Worm (Caenorhabditis elegans) whole organism, L3 larva: Measurements from ENCODE around the gene C17A2.7.

Source experiments
- R02D3.7 ChIP-seq: fragments of 150-350 bp; optimal IDR thresholded peaks from 2 replicates; lab custom pipeline; 2014; ENCODE audit warnings: missing biosample characterization, missing genetic modification characterization
- ZK546.5 ChIP-seq: sonication (generic microtip); optimal IDR thresholded peaks from 2 replicates; lab custom pipeline; 2017; ENCODE audit warnings: missing biosample characterization, missing genetic modification characterization
- aly-2 ChIP-seq: fragments of 150-350 bp; optimal IDR thresholded peaks from 2 replicates; lab custom pipeline; 2014; ENCODE audit warnings: missing biosample characterization, missing genetic modification characterization
- ama-1 ChIP-seq: fragments of 150-350 bp; optimal IDR thresholded peaks from 2 replicates; lab custom pipeline; 2018
- ceh-16 ChIP-seq: sonication (generic microtip); optimal IDR thresholded peaks from 2 replicates; lab custom pipeline; 2017; ENCODE audit warnings: missing biosample characterization, missing genetic modification characterization
- ceh-82 ChIP-seq: fragments of 150-350 bp; optimal IDR thresholded peaks from 2 replicates; lab custom pipeline; 2014; ENCODE audit warnings: missing biosample characterization, missing genetic modification characterization
- ceh-9 ChIP-seq: sonication (generic microtip); optimal IDR thresholded peaks from 2 replicates; lab custom pipeline; 2018; ENCODE audit warnings: missing biosample characterization, missing genetic modification characterization
- daf-12 ChIP-seq: fragments of 150-350 bp; optimal IDR thresholded peaks from 2 replicates; lab custom pipeline; 2014; ENCODE audit warnings: missing biosample characterization, missing genetic modification reagents, missing genetic modification characterization
- egl-27 ChIP-seq: sonication (generic microtip); optimal IDR thresholded peaks from 4 replicates; lab custom pipeline; 2017; ENCODE audit warnings: missing biosample characterization, missing genetic modification reagents, missing genetic modification characterization
- egl-5 ChIP-seq: fragments of 150-350 bp; optimal IDR thresholded peaks from 2 replicates; lab custom pipeline; 2017; ENCODE audit warnings: missing biosample characterization, missing genetic modification reagents, missing genetic modification characterization, inconsistent platforms
- elt-1 ChIP-seq: fragments of 150-350 bp; optimal IDR thresholded peaks from 2 replicates; lab custom pipeline; 2014; ENCODE audit warnings: missing biosample characterization, missing genetic modification characterization
- elt-2 ChIP-seq: sonication (generic microtip); optimal IDR thresholded peaks from 2 replicates; lab custom pipeline; 2016; ENCODE audit warnings: missing genetic modification reagents, mild to moderate bottlenecking, missing genetic modification characterization, missing compliant biosample characterization
- elt-3 ChIP-seq, 3 experiments: fragments of 150-350 bp in 1 of 3; sonication (generic microtip) in 2 of 3; optimal IDR thresholded peaks; 2 replicates in 2 of 3; 4 replicates in 1 of 3; lab custom pipeline; 2014 to 2017; ENCODE audit warnings: missing biosample characterization in 3 of 3, missing genetic modification characterization in 3 of 3
- eor-1 ChIP-seq, 2 experiments: fragments of 150-350 bp; optimal IDR thresholded peaks; 2 replicates each; lab custom pipeline; 2014 to 2018; ENCODE audit warnings: missing biosample characterization in 2 of 2, missing genetic modification characterization in 2 of 2
- fkh-10 ChIP-seq: sonication (generic microtip); optimal IDR thresholded peaks from 2 replicates; lab custom pipeline; 2017; ENCODE audit warnings: missing biosample characterization, missing genetic modification reagents, missing genetic modification characterization
- fkh-2 ChIP-seq: fragments of 150-350 bp; optimal IDR thresholded peaks from 2 replicates; lab custom pipeline; 2014; ENCODE audit warnings: missing biosample characterization, missing genetic modification reagents, missing genetic modification characterization
- fos-1 ChIP-seq: fragments of 150-350 bp; optimal IDR thresholded peaks from 2 replicates; lab custom pipeline; 2014; ENCODE audit warnings: missing biosample characterization, missing genetic modification characterization
- jun-1 ChIP-seq: fragments of 150-350 bp; optimal IDR thresholded peaks from 2 replicates; lab custom pipeline; 2014; ENCODE audit warnings: missing biosample characterization, missing genetic modification reagents, missing genetic modification characterization
- lin-15B ChIP-seq: fragments of 150-350 bp; optimal IDR thresholded peaks from 2 replicates; lab custom pipeline; 2014; ENCODE audit warnings: missing biosample characterization, missing genetic modification characterization
- lin-39 ChIP-seq: fragments of 150-350 bp; optimal IDR thresholded peaks from 2 replicates; lab custom pipeline; 2018; ENCODE audit warnings: missing biosample characterization, missing genetic modification reagents, missing genetic modification characterization
- lsy-12 ChIP-seq: sonication (generic microtip); optimal IDR thresholded peaks from 2 replicates; lab custom pipeline; 2016; ENCODE audit warnings: mild to moderate bottlenecking, missing genetic modification characterization, missing compliant biosample characterization
- mdl-1 ChIP-seq: fragments of 150-350 bp; optimal IDR thresholded peaks from 2 replicates; lab custom pipeline; 2014; ENCODE audit warnings: missing biosample characterization, missing genetic modification characterization
- mml-1 ChIP-seq: fragments of 150-350 bp; sonication (generic microtip); optimal IDR thresholded peaks from 3 replicates; lab custom pipeline; 2014; ENCODE audit warnings: missing biosample characterization, missing genetic modification characterization
- nfya-1 ChIP-seq: sonication (generic microtip); optimal IDR thresholded peaks from 2 replicates; lab custom pipeline; 2017; ENCODE audit warnings: missing genetic modification characterization, mild to moderate bottlenecking, missing compliant biosample characterization, antibody characterized with exemption, moderate library complexity; ENCODE audit not compliant: insufficient read depth
- nhr-11 ChIP-seq: fragments of 150-350 bp; optimal IDR thresholded peaks from 2 replicates; lab custom pipeline; 2014; ENCODE audit warnings: missing biosample characterization, missing genetic modification characterization
- nhr-12 ChIP-seq: fragments of 150-350 bp; optimal IDR thresholded peaks from 2 replicates; lab custom pipeline; 2014; ENCODE audit warnings: missing biosample characterization, missing genetic modification characterization
- nhr-23 ChIP-seq: fragments of 150-350 bp; optimal IDR thresholded peaks from 2 replicates; lab custom pipeline; 2014; ENCODE audit warnings: missing biosample characterization, missing genetic modification reagents, missing genetic modification characterization
- nhr-237 ChIP-seq: fragments of 150-350 bp; optimal IDR thresholded peaks from 2 replicates; lab custom pipeline; 2014; ENCODE audit warnings: missing biosample characterization, missing genetic modification characterization
- nhr-28 ChIP-seq: fragments of 150-350 bp; optimal IDR thresholded peaks from 2 replicates; lab custom pipeline; 2014; ENCODE audit warnings: missing biosample characterization, missing genetic modification characterization
- nhr-43 ChIP-seq: sonication (generic microtip); optimal IDR thresholded peaks from 2 replicates; lab custom pipeline; 2016; ENCODE audit warnings: mild to moderate bottlenecking, missing genetic modification characterization, missing compliant biosample characterization; ENCODE audit not compliant: poor library complexity, severe bottlenecking
- nhr-76 ChIP-seq: fragments of 150-350 bp; sonication (generic microtip); optimal IDR thresholded peaks from 5 replicates; lab custom pipeline; 2014; ENCODE audit warnings: missing biosample characterization, missing genetic modification characterization
- nhr-77 ChIP-seq: fragments of 150-350 bp; optimal IDR thresholded peaks from 2 replicates; lab custom pipeline; 2014; ENCODE audit warnings: missing biosample characterization, missing genetic modification characterization
- pha-4 ChIP-seq: fragments of 150-350 bp; optimal IDR thresholded peaks from 2 replicates; lab custom pipeline; 2014; ENCODE audit warnings: missing biosample characterization, missing genetic modification reagents, missing genetic modification characterization
- pqm-1 ChIP-seq: fragments of 150-350 bp; optimal IDR thresholded peaks from 2 replicates; lab custom pipeline; 2017; ENCODE audit warnings: missing biosample characterization, missing genetic modification characterization, inconsistent platforms
- sea-2 ChIP-seq: fragments of 150-350 bp; sonication (generic microtip); optimal IDR thresholded peaks from 4 replicates; lab custom pipeline; 2014; ENCODE audit warnings: missing biosample characterization, missing genetic modification reagents, missing genetic modification characterization
- snpc-4 ChIP-seq: fragments of 150-350 bp; optimal IDR thresholded peaks from 2 replicates; lab custom pipeline; 2014; ENCODE audit warnings: missing biosample characterization, missing genetic modification characterization
- tbx-2 ChIP-seq: sonication (generic microtip); optimal IDR thresholded peaks from 2 replicates; lab custom pipeline; 2016; ENCODE audit warnings: mild to moderate bottlenecking, missing genetic modification characterization, missing compliant biosample characterization
- zag-1 ChIP-seq: fragments of 150-350 bp; optimal IDR thresholded peaks from 2 replicates; lab custom pipeline; 2014; ENCODE audit warnings: missing biosample characterization, missing genetic modification characterization
- ztf-11 ChIP-seq: fragments of 150-350 bp; optimal IDR thresholded peaks from 2 replicates; lab custom pipeline; 2014; ENCODE audit warnings: missing biosample characterization, missing genetic modification characterization
- ztf-4 ChIP-seq: fragments of 150-350 bp; optimal IDR thresholded peaks from 2 replicates; lab custom pipeline; 2014; ENCODE audit warnings: missing biosample characterization, missing genetic modification characterization

Gene C17A2.7

DNA sequence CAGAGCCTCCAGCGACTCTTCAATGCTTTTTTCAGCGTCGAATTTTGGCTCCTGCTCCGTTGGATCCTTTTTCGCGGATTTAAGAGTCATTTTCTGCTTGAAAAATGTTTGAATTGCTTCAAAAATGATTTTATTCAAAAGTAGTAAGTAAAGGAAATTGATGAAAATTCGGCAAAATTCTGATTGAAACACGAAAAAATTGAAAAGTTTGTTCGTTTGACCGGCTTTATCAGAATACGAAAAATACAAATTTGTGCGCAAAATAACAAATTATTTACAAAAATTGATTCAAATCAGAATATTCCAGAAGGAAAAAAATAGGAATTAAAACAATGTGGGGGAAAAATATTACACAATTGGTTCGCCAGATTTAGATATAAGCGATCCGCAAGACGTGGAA, 36.2 kb downstream of the C17A2.7 start, which contains the start of gene F54D10.4:
F54D10.4 (minus strand) TSS at position 101 of the 400 bp plus-strand sequence.
- TF ChIP-seq fkh-10, result no peak
- TF ChIP-seq egl-27 (tag; lab: Kevin White, UChicago), result no peak
- TF ChIP-seq nhr-28 (tag; lab: Kevin White, UChicago), result no peak
- TF ChIP-seq eor-1 (tag; optimal IDR thresholded peaks at IDR 0.05; lab: Kevin White, UChicago), result no peak
- no peak for TF ChIP-seq daf-12
- no peak for TF ChIP-seq fos-1 (tag; lab: Kevin White, UChicago)
- no peak for TF ChIP-seq lsy-12
- TF ChIP-seq ztf-11, result no peak
- TF ChIP-seq R02D3.7 (tag; lab: Kevin White, UChicago), result no peak
- no peak for TF ChIP-seq nhr-11 (tag; lab: Kevin White, UChicago)
- TF ChIP-seq nhr-77 (tag; lab: Kevin White, UChicago), result no peak
- no peak for TF ChIP-seq sea-2 (GFP tag; lab: Kevin White, UChicago)
- no peak for TF ChIP-seq mml-1 (tag; lab: Kevin White, UChicago)
- TF ChIP-seq nhr-43 (tag; lab: Kevin White, UChicago), result no peak

DNA sequence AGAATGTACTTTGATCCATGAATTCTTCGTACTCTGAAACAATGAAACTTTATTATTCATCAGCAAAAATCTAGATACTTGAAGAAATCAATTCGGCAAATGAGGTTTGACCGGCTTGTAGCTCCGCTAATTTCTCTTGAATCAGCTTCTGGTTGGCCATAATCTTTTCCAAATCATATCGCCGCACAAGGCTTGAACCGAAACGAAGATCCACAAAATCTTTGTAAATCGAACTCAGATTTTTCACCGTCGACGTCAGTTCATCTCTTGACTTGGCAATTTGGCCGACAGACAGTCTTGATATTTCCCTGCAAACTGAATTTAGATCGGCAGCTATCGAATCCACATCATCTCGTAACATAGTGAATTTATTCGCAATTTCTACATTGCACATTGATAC, 37.7 kb downstream of the C17A2.7 start:
- TF ChIP-seq ama-1 (lab: Kevin White, UChicago), result no peak
- no peak for TF ChIP-seq aly-2
- TF ChIP-seq lsy-12, result no peak
- TF ChIP-seq eor-1 (tag; optimal IDR thresholded peaks at IDR 0.05; lab: Kevin White, UChicago), result no peak
- TF ChIP-seq ZK546.5 (tag; lab: Kevin White, UChicago), result no peak
- TF ChIP-seq fkh-10, result no peak
- no peak for TF ChIP-seq nfya-1 (tag; lab: Kevin White, UChicago)
- no peak for TF ChIP-seq elt-3 (tag; optimal IDR thresholded peaks at IDR 0.05; lab: Kevin White, UChicago)
- no peak for TF ChIP-seq pha-4
- TF ChIP-seq zag-1 (tag; lab: Kevin White, UChicago), result no peak
- no peak for TF ChIP-seq tbx-2 (tag; lab: Kevin White, UChicago)
- no peak for TF ChIP-seq fos-1 (tag; lab: Kevin White, UChicago)
- TF ChIP-seq nhr-237 (tag; lab: Kevin White, UChicago), result no peak
- TF ChIP-seq fkh-2 (tag; lab: Kevin White, UChicago), result no peak
- no peak for TF ChIP-seq snpc-4 (tag; lab: Kevin White, UChicago)
- no peak for TF ChIP-seq nhr-28 (tag; lab: Kevin White, UChicago)
- TF ChIP-seq nhr-76 (tag; lab: Kevin White, UChicago), result no peak
- no peak for TF ChIP-seq R02D3.7 (tag; lab: Kevin White, UChicago)

DNA sequence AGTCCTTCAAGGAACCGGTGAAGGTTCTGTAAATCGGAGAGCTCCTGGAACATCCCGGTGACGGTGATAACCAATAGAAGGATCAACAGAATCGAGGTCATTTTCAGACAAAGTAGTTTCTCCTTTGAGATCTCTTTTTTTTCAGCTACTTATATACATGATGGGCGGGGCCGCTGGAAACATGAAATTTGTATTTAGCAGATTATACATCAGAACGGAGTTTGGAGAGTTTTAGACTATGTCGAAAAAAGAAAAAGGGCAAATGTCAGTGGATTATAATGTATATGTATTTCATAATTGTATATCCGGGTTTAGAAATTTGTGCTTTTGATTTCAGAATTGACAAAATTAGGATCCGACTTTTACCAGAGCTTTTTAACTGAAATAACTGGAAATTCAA, 40.0 kb downstream of the C17A2.7 start, which contains the start of gene ins-32:
ins-32 (minus strand) TSS at position 101 of the 400 bp plus-strand sequence.
- TF ChIP-seq mml-1 (tag; lab: Kevin White, UChicago), result no peak
- no peak for TF ChIP-seq snpc-4 (tag; lab: Kevin White, UChicago)
- TF ChIP-seq lin-39 (tag; lab: Kevin White, UChicago), result no peak
- no peak for TF ChIP-seq pqm-1 (tag; lab: Kevin White, UChicago)
- TF ChIP-seq lin-15B (tag; lab: Kevin White, UChicago), result no peak
- no peak for TF ChIP-seq egl-5 (tag; lab: Kevin White, UChicago)
- TF ChIP-seq ztf-4, result no peak
- no peak for TF ChIP-seq fos-1 (tag; lab: Kevin White, UChicago)
- TF ChIP-seq daf-12, result no peak
- no peak for TF ChIP-seq egl-27 (tag; lab: Kevin White, UChicago)
- TF ChIP-seq nhr-12, result no peak
- TF ChIP-seq ceh-9 (tag; lab: Kevin White, UChicago), result no peak

DNA sequence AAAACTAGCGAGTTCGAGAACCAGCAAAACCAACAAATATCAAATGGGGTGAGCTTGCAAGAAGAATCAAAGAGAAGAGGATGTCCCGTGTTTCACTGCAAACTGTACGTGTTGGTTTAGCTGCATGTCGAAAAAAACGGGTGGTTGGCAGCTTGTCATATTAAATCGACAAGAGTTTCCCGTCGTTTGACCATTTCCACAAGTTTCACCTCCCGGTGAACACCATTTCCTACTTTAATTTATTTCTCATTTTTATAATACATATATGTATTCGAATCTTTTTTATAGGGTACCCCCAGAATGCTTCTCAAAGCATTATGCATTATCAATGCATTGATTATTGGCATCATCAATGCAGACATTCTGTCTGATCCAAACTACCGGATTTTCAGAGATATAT, 47.9 kb downstream of the C17A2.7 start, which contains the start of gene Y8A9A.2:
Y8A9A.2 (plus strand) TSS at position 301 of the 400 bp plus-strand sequence.
- TF ChIP-seq aly-2 (no peak), eor-1 (tag; optimal IDR thresholded peaks at IDR 0.05; lab: Kevin White, UChicago) (no peak), ceh-82 (no peak), nhr-12 (no peak), elt-1 (tag; lab: Kevin White, UChicago) (no peak), mdl-1 (tag; lab: Kevin White, UChicago) (no peak), egl-27 (tag; lab: Kevin White, UChicago) (no peak), lsy-12 (no peak), daf-12 (no peak), nfya-1 (tag; lab: Kevin White, UChicago) (no peak), jun-1 (tag; lab: Kevin White, UChicago) (no peak), snpc-4 (tag; lab: Kevin White, UChicago) (no peak), sea-2 (GFP tag; lab: Kevin White, UChicago) (no peak), elt-2 (tag; lab: Kevin White, UChicago) (no peak), ceh-16 (tag; lab: Kevin White, UChicago) (no peak), lin-39 (tag; lab: Kevin White, UChicago) (no peak), nhr-23 (tag; lab: Kevin White, UChicago) (no peak), fkh-10 (no peak)
- TF ChIP-seq, all 47 proteins: peak for 0
